Worm (Caenorhabditis elegans) whole organism, late embryonic: ENCODE data around the gene swt-3.

Experiments used
- C08G9.2 ChIP-seq: sonication (generic microtip); optimal IDR thresholded peaks from 2 replicates; lab custom pipeline; 2016; ENCODE audit warnings: mild to moderate bottlenecking, missing genetic modification characterization, moderate library complexity, missing compliant biosample characterization
- K02D7.2 ChIP-seq: sonication (generic microtip); optimal IDR thresholded peaks from 2 replicates; lab custom pipeline; 2017; ENCODE audit warnings: mild to moderate bottlenecking, missing genetic modification characterization, missing compliant biosample characterization
- ceh-31 ChIP-seq: sonication (generic microtip); optimal IDR thresholded peaks from 2 replicates; lab custom pipeline; 2016; ENCODE audit warnings: missing genetic modification characterization, missing compliant biosample characterization
- ceh-48 ChIP-seq: sonication (generic microtip); optimal IDR thresholded peaks from 2 replicates; lab custom pipeline; 2016; ENCODE audit warnings: missing genetic modification characterization, inconsistent platforms, missing compliant biosample characterization
- dmd-4 ChIP-seq: sonication (generic microtip); optimal IDR thresholded peaks from 2 replicates; lab custom pipeline; 2016; ENCODE audit warnings: borderline replicate concordance, missing genetic modification characterization, missing compliant biosample characterization
- dve-1 ChIP-seq: sonication (generic microtip); optimal IDR thresholded peaks from 2 replicates; lab custom pipeline; 2017; ENCODE audit warnings: antibody characterized with exemption, mild to moderate bottlenecking, missing genetic modification characterization, missing compliant biosample characterization
- hlh-15 ChIP-seq: sonication (generic microtip); optimal IDR thresholded peaks from 2 replicates; lab custom pipeline; 2016; ENCODE audit warnings: missing genetic modification characterization, missing compliant biosample characterization
- hlh-30 ChIP-seq: sonication (generic microtip); optimal IDR thresholded peaks from 2 replicates; lab custom pipeline; 2017; ENCODE audit warnings: antibody characterized with exemption, missing genetic modification characterization, missing compliant biosample characterization; ENCODE audit not compliant: insufficient read depth
- nfya-1 ChIP-seq: sonication (generic microtip); optimal IDR thresholded peaks from 2 replicates; lab custom pipeline; 2017; ENCODE audit warnings: missing genetic modification characterization, mild to moderate bottlenecking, missing compliant biosample characterization, antibody characterized with exemption, moderate library complexity
- pax-1 ChIP-seq: fragments of 150-350 bp; optimal IDR thresholded peaks from 2 replicates; lab custom pipeline; 2014; ENCODE audit warnings: missing biosample characterization, missing genetic modification characterization
- unc-42 ChIP-seq: sonication (generic microtip); optimal IDR thresholded peaks from 2 replicates; lab custom pipeline; 2016; ENCODE audit warnings: missing genotype, missing genetic modification characterization, missing compliant biosample characterization

Gene swt-3

DNA sequence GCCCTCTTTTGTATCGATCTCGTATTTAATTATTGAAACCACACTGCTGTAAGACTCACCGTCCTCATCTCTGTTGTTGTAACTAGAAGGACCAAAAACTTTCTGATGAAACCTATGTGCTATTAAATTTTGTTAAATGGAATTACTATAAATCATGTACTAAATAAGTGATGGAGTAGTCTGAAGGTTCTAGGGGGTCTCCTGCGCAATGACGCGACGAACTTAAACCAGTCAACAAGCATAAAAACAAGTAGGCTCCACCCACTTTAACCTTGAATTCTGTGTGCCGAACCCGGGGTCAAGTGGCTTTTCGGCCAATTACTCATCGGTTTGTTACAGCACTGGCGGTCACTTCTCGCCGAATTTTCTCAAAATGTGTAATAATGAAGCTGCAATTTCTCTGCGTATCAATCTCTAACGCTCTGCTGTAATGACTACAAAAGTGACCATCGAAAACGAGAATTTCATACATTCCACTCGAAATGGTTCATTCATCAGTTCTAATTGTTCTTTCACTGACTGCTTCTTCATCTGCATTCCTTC, 43.4 kb downstream of the swt-3 start, which contains the start of gene grl-21:
TSS of gene grl-21 (plus strand) at position 464 of the 543 bp plus-strand sequence.
- no peak for TF ChIP-seq hlh-15 (tag; lab: Kevin White, UChicago)

DNA sequence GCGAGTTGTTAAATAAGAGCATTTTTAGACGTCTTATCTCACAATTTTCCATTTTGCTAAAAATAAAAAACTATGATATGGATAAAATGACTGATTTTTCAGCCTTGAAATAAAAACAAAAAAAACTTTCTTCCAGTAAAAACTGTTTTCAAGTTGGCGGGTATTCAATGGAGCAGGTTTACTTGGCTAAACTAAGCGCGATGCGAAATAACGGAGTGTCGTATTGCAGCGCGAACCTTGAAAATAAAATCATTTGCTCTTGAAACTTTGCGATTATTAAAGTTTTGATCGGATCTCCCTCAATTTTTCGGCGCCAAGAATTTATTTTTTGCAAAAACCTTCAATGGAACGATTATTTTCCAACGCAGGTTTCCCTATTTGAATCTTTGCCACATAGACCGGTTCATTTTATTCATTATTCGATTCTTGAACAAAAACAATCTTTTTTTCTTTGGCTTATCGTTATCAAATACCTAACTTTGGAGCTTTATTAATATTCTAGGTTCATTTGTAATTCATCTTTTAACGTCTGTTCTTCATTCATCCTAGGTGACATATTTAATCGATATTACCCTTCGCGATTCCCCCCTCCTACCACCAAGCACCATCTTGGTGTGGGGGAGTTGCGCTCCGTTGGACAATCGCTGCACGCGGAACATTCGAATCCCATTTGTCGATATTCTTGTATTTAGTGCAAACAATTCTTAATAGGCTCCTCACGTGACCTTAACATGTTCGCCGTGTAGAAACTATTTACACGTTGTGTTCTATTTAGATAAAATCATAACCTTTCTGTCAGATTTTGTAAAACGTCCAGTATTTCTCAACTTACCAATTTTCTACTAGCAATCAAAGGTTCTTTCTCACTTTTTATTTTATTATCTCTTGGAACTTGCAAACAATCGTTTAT, 45.7 kb downstream of the swt-3 start, which contains the start of the genes orc-5 and cyb-1:
TSS of gene orc-5 (minus strand) at position 62 of the 910 bp plus-strand sequence.
TSS of gene cyb-1 (plus strand) at position 690 of the 910 bp plus-strand sequence.
- TF ChIP-seq K02D7.2 (no peak), dve-1 (tag; lab: Kevin White, UChicago) (peak; percentile 3), ceh-48 (tag; lab: Kevin White, UChicago) (peak; percentile 66), unc-42 (peak; percentile 23), hlh-30 (tag; lab: Kevin White, UChicago) (peak; percentile 62), nfya-1 (tag; lab: Kevin White, UChicago) (peak; percentile 44), ceh-31 (tag; lab: Kevin White, UChicago) (no peak), dmd-4 (no peak), pax-1 (tag; lab: Kevin White, UChicago) (peak; percentile 58), C08G9.2 (tag; lab: Kevin White, UChicago) (no peak)
